Fruit fly (Drosophila melanogaster) whole organism, embryonic: ENCODE results near the gene CG34258.
A peak's percentile ranks its signal among the peaks of the same experiment; 100 is the strongest.

Experiments
- CG10274 ChIP-seq: fragments of 200-800 bp; sonication (Bioruptor generic); optimal IDR thresholded peaks from 3 replicates; lab custom pipeline; 2017; ENCODE audit warnings: missing biosample characterization, mild to moderate bottlenecking, missing genetic modification characterization
- CG11456 ChIP-seq: fragments of 200-800 bp; sonication (Bioruptor generic); IDR thresholded peaks from 3 replicates; pipeline ENCODE4 v1.3.6; 2022; ENCODE audit warnings: missing biosample characterization, missing genetic modification characterization
- CG11560 ChIP-seq: fragments of 200-800 bp; sonication (Bioruptor generic); IDR thresholded peaks from 3 replicates; pipeline ENCODE4 v1.3.6; 2022; ENCODE audit warnings: missing biosample characterization, missing genetic modification characterization
- CG11696 ChIP-seq: fragments of 200-800 bp; sonication (Bioruptor generic); IDR thresholded peaks from 2 replicates; pipeline ENCODE4 v1.3.6; 2022; ENCODE audit warnings: missing biosample characterization, missing genetic modification characterization
- CG1233 ChIP-seq: fragments of 200-800 bp; sonication (Bioruptor generic); optimal IDR thresholded peaks from 4 replicates; lab custom pipeline; 2018; ENCODE audit warnings: missing biosample characterization, mild to moderate bottlenecking, missing genetic modification characterization
- CG17359 ChIP-seq: fragments of 200-800 bp; sonication (Bioruptor generic); optimal IDR thresholded peaks from 3 replicates; lab custom pipeline; 2018; ENCODE audit warnings: missing biosample characterization, mild to moderate bottlenecking, missing genetic modification characterization, moderate library complexity
- CG30020 ChIP-seq: fragments of 200-800 bp; optimal IDR thresholded peaks from 2 replicates; lab custom pipeline; 2019; ENCODE audit warnings: missing biosample characterization, mild to moderate bottlenecking, missing genetic modification characterization, moderate library complexity
- CG32772 ChIP-seq: fragments of 200-800 bp; sonication (Bioruptor generic); IDR thresholded peaks from 2 replicates; pipeline ENCODE4 v1.3.6; 2022; ENCODE audit warnings: missing biosample characterization, missing genetic modification characterization
- CG4282 ChIP-seq: fragments of 200-800 bp; sonication (Bioruptor generic); optimal IDR thresholded peaks from 2 replicates; lab custom pipeline; 2016; ENCODE audit warnings: missing biosample characterization, missing genetic modification characterization
- CG6654 ChIP-seq: fragments of 200-800 bp; sonication (Bioruptor generic); optimal IDR thresholded peaks from 2 replicates; lab custom pipeline; 2017; ENCODE audit warnings: missing biosample characterization, mild to moderate bottlenecking, missing genetic modification characterization
- CG6683 ChIP-seq: fragments of 200-800 bp; sonication (Bioruptor generic); optimal IDR thresholded peaks from 2 replicates; lab custom pipeline; 2017; ENCODE audit warnings: missing biosample characterization, mild to moderate bottlenecking, missing genetic modification characterization, missing genetic modification reagents
- CG7745 ChIP-seq: fragments of 200-800 bp; sonication (Bioruptor generic); optimal IDR thresholded peaks from 2 replicates; lab custom pipeline; 2018; ENCODE audit warnings: missing biosample characterization, mild to moderate bottlenecking, missing genetic modification characterization, moderate library complexity
- CG7987 ChIP-seq: fragments of 200-800 bp; sonication (Bioruptor generic); optimal IDR thresholded peaks from 2 replicates; lab custom pipeline; 2018; ENCODE audit warnings: missing biosample characterization, mild to moderate bottlenecking, missing genetic modification characterization, moderate library complexity
- CG9727 ChIP-seq: fragments of 200-800 bp; sonication (Bioruptor generic); optimal IDR thresholded peaks from 3 replicates; lab custom pipeline; 2017; ENCODE audit warnings: missing biosample characterization, mild to moderate bottlenecking, missing genetic modification characterization
- CoRest ChIP-seq: fragments of 200-800 bp; sonication (Bioruptor generic); optimal IDR thresholded peaks from 3 replicates; lab custom pipeline; 2018; ENCODE audit warnings: missing biosample characterization, mild to moderate bottlenecking, missing genetic modification characterization, moderate library complexity
- Dad ChIP-seq: fragments of 200-800 bp; sonication (Bioruptor generic); optimal IDR thresholded peaks from 3 replicates; lab custom pipeline; 2016; ENCODE audit warnings: missing biosample characterization, missing genetic modification characterization
- Dbx ChIP-seq: fragments of 200-800 bp; sonication (Bioruptor generic); IDR thresholded peaks from 3 replicates; pipeline ENCODE4 v1.3.6; 2022; ENCODE audit warnings: missing biosample characterization, missing genetic modification characterization
- Dip3 ChIP-seq: fragments of 200-800 bp; sonication (Bioruptor generic); optimal IDR thresholded peaks from 3 replicates; lab custom pipeline; 2016; ENCODE audit warnings: missing biosample characterization, missing genetic modification characterization
- Dp ChIP-seq: fragments of 200-800 bp; sonication (Bioruptor generic); optimal IDR thresholded peaks from 2 replicates; lab custom pipeline; 2018; ENCODE audit warnings: missing biosample characterization, mild to moderate bottlenecking, missing genetic modification characterization, moderate library complexity
- Ets65A ChIP-seq: fragments of 200-800 bp; sonication (Bioruptor generic); peaks from one replicate; lab custom pipeline; 2016; ENCODE audit warnings: missing biosample characterization, missing genetic modification characterization
- Fer2 ChIP-seq: fragments of 200-800 bp; sonication (Bioruptor generic); optimal IDR thresholded peaks from 2 replicates; lab custom pipeline; 2018; ENCODE audit warnings: missing biosample characterization, mild to moderate bottlenecking, missing genetic modification characterization, moderate library complexity
- HLH54F ChIP-seq: fragments of 200-800 bp; sonication (Bioruptor generic); optimal IDR thresholded peaks from 3 replicates; lab custom pipeline; 2016; ENCODE audit warnings: missing biosample characterization, missing genetic modification characterization
- Hand ChIP-seq: fragments of 200-800 bp; sonication (Bioruptor generic); optimal IDR thresholded peaks from 2 replicates; lab custom pipeline; 2017; ENCODE audit warnings: mild to moderate bottlenecking, missing biosample characterization, missing genetic modification reagents, missing genetic modification characterization
- MTF-1 ChIP-seq: fragments of 200-800 bp; sonication (Bioruptor generic); optimal IDR thresholded peaks from 2 replicates; lab custom pipeline; 2018; ENCODE audit warnings: missing biosample characterization, mild to moderate bottlenecking, missing genetic modification characterization, borderline replicate concordance
- NFAT ChIP-seq: fragments of 200-800 bp; sonication (Bioruptor generic); IDR thresholded peaks from 2 replicates; pipeline ENCODE4 v1.3.6; 2022; ENCODE audit warnings: missing biosample characterization, missing genetic modification characterization
- Rfx ChIP-seq: fragments of 200-800 bp; sonication (Bioruptor generic); IDR thresholded peaks from 2 replicates; pipeline ENCODE4 v1.3.6; 2022; ENCODE audit warnings: missing biosample characterization, missing genetic modification characterization
- Sry-δ ChIP-seq: fragments of 200-800 bp; sonication (Bioruptor generic); optimal IDR thresholded peaks from 2 replicates; lab custom pipeline; 2016; ENCODE audit warnings: missing biosample characterization, missing genetic modification characterization
- ac ChIP-seq: fragments of 200-800 bp; sonication (Bioruptor generic); optimal IDR thresholded peaks from 3 replicates; lab custom pipeline; 2017; ENCODE audit warnings: missing biosample characterization, mild to moderate bottlenecking, missing genetic modification characterization
- al ChIP-seq: fragments of 200-800 bp; sonication (Bioruptor generic); IDR thresholded peaks from 2 replicates; pipeline ENCODE4 v1.3.6; 2022; ENCODE audit warnings: missing biosample characterization, missing genetic modification characterization
- bab2 ChIP-seq: fragments of 200-800 bp; sonication (Bioruptor generic); optimal IDR thresholded peaks from 2 replicates; lab custom pipeline; 2016; ENCODE audit warnings: missing biosample characterization, missing genetic modification characterization
- bbx ChIP-seq: fragments of 200-800 bp; sonication (Bioruptor generic); IDR thresholded peaks from 2 replicates; pipeline ENCODE4 v1.3.6; 2022; ENCODE audit warnings: missing biosample characterization, missing genetic modification characterization; ENCODE audit not compliant: partially characterized antibody
- br ChIP-seq: fragments of >200 bp; optimal IDR thresholded peaks from 2 replicates; lab custom pipeline; 2017
- cas ChIP-seq: fragments of 200-800 bp; sonication (Bioruptor generic); IDR thresholded peaks from 2 replicates; pipeline ENCODE4 v1.3.6; 2022; ENCODE audit warnings: missing biosample characterization, missing genetic modification characterization
- cg ChIP-seq: fragments of 200-800 bp; sonication (Bioruptor generic); optimal IDR thresholded peaks from 3 replicates; lab custom pipeline; 2019; ENCODE audit warnings: missing biosample characterization, mild to moderate bottlenecking, missing genetic modification characterization, moderate library complexity
- dati ChIP-seq: fragments of 200-800 bp; sonication (Bioruptor generic); IDR thresholded peaks from 2 replicates; pipeline ENCODE4 v1.3.6; 2022; ENCODE audit warnings: missing biosample characterization, missing genetic modification characterization
- fd102C ChIP-seq: fragments of 200-800 bp; sonication (Bioruptor generic); optimal IDR thresholded peaks from 2 replicates; lab custom pipeline; 2018; ENCODE audit warnings: missing biosample characterization, mild to moderate bottlenecking, missing genetic modification characterization, moderate library complexity
- fd3F ChIP-seq: fragments of 200-800 bp; sonication (Bioruptor generic); optimal IDR thresholded peaks from 2 replicates; lab custom pipeline; 2018; ENCODE audit warnings: missing biosample characterization, mild to moderate bottlenecking, missing genetic modification characterization, moderate library complexity
- gem ChIP-seq: fragments of 200-800 bp; sonication (Bioruptor generic); optimal IDR thresholded peaks from 2 replicates; lab custom pipeline; 2019; ENCODE audit warnings: missing biosample characterization, mild to moderate bottlenecking, missing genetic modification characterization, moderate library complexity
- kni ChIP-seq: fragments of 200-800 bp; sonication (Bioruptor generic); optimal IDR thresholded peaks from 3 replicates; lab custom pipeline; 2017; ENCODE audit warnings: mild to moderate bottlenecking, missing biosample characterization, missing genetic modification reagents, missing genetic modification characterization
- knrl ChIP-seq: fragments of 200-800 bp; sonication (Bioruptor generic); IDR thresholded peaks from 3 replicates; pipeline ENCODE4 v1.3.6; 2022; ENCODE audit warnings: missing biosample characterization, missing genetic modification characterization; ENCODE audit not compliant: partially characterized antibody
- pfk ChIP-seq: fragments of 200-800 bp; sonication (Bioruptor generic); optimal IDR thresholded peaks from 2 replicates; lab custom pipeline; 2018; ENCODE audit warnings: missing biosample characterization, mild to moderate bottlenecking, missing genetic modification characterization, moderate library complexity
- repo ChIP-seq: fragments of 200-800 bp; sonication (Bioruptor generic); optimal IDR thresholded peaks from 2 replicates; lab custom pipeline; 2016; ENCODE audit warnings: missing biosample characterization, missing genetic modification characterization
- salm ChIP-seq: fragments of 200-800 bp; sonication (Bioruptor generic); optimal IDR thresholded peaks from 2 replicates; lab custom pipeline; 2018; ENCODE audit warnings: missing biosample characterization, mild to moderate bottlenecking, missing genetic modification characterization
- sens ChIP-seq: fragments of 200-800 bp; sonication (Bioruptor generic); peaks from one replicate; lab custom pipeline; 2016; ENCODE audit warnings: missing biosample characterization, missing genetic modification characterization
- shn ChIP-seq: fragments of 200-800 bp; sonication (Bioruptor generic); optimal IDR thresholded peaks from 3 replicates; lab custom pipeline; 2016; ENCODE audit warnings: missing biosample characterization, missing genetic modification characterization
- slou ChIP-seq: fragments of 200-800 bp; sonication (Bioruptor generic); optimal IDR thresholded peaks from 3 replicates; lab custom pipeline; 2016; ENCODE audit warnings: missing biosample characterization, missing genetic modification characterization
- so ChIP-seq: fragments of 200-800 bp; sonication (Bioruptor generic); IDR thresholded peaks from 3 replicates; pipeline ENCODE4 v1.3.6; 2022; ENCODE audit warnings: missing biosample characterization, missing genetic modification characterization
- yki ChIP-seq: fragments of >200 bp; optimal IDR thresholded peaks from 3 replicates; lab custom pipeline; 2018
- z ChIP-seq: fragments of 200-800 bp; sonication (Bioruptor generic); IDR thresholded peaks from 3 replicates; pipeline ENCODE4 v1.3.6; 2022; ENCODE audit warnings: missing biosample characterization, missing genetic modification characterization

Gene CG34258

DNA sequence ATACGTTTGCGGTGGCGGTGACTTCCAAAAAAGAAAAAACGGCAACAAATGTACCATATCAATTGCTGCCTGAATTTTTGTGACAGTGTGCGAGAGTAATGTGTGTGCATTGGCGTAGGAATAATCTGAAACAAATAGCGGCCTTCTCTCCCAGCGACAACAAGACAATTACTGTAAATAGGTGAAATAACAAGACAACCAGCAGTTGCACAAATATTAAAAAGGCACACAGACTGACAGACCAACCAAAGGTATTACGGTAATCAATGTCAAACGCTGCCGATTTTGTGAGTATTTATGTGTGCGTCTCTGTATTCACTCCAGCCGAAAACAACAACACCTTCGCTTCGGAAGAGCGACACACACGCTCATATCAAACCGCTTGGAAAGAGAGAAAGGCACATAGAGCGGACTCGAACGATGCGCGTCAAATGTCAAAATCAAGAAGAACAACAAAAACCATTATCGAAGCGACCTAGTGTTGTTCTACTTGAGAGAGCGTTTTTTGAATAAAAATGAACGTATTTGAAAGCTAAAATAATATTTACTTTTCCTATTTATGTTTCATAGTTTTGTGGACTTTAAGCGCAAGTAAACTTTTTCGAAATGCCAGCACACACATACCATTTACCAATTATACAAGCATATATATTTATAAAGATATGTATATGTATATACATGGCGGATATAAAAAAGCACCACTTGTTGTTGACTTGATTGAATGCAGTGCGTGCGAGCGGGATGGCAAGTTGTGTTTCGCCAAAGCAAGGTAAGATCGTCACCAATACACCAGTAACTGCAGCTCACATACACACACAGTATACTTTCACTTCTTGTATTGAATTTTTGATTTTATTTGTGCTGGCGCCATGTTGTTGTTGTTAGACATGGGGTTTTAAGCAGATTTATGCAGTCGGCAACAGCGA, 44.7 kb downstream of the CG34258 start (continued):
- TF ChIP-seq Dbx (peak; percentile 45; the same call in 1 of the 3 replicates), bab2 (GFP tag; lab: Kevin White, UChicago) (peak; percentile 78), ac (GFP tag; lab: Kevin White, UChicago) (peak; percentile 64), yki (lab: Kevin White, UChicago) (no peak), CG11696 (GFP tag; lab: Robert Waterston, UW) (peak; percentile 48), CG17359 (peak; percentile 63), Rfx (GFP tag; lab: Robert Waterston, UW) (peak; percentile 57; the same call in 1 of the 2 replicates), Hand (no peak), NFAT (GFP tag; lab: Robert Waterston, UW) (peak; percentile 62; the same call in 1 of the 2 replicates), Fer2 (tag; lab: Kevin White, UChicago) (peak; percentile 31), CG6683 (peak; percentile 65), pfk (GFP tag; lab: Kevin White, UChicago) (peak; percentile 57), fd3F (GFP tag; lab: Kevin White, UChicago) (peak; percentile 64), CG10274 (GFP tag; lab: Kevin White, UChicago) (peak; percentile 18), CG11560 (tag; lab: Robert Waterston, UW) (no peak), CG32772 (GFP tag; lab: Robert Waterston, UW) (no peak), kni (peak; percentile 92), Sry-δ (GFP tag; lab: Kevin White, UChicago) (peak; percentile 23), CG7987 (GFP tag; lab: Kevin White, UChicago) (peak; percentile 90), CoRest (tag; lab: Kevin White, UChicago) (peak; percentile 40), salm (tag; lab: Kevin White, UChicago) (peak; percentile 43), CG30020 (tag; lab: Kevin White, UChicago) (no peak), al (GFP tag; lab: Robert Waterston, UW) (no peak), z (peak; percentile 52; the same call in 1 of the 3 replicates), br (lab: Kevin White, UChicago) (no peak), HLH54F (GFP tag; lab: Kevin White, UChicago) (peak; percentile 0), bbx (GFP tag; lab: Robert Waterston, UW) (no peak), dati (GFP tag; lab: Robert Waterston, UW) (no peak), Dp (GFP tag; lab: Kevin White, UChicago) (no peak), CG1233 (GFP tag; lab: Kevin White, UChicago) (peak; percentile 68), slou (peak; percentile 40), fd102C (no peak), knrl (no peak), CG7745 (peak; percentile 26), Ets65A (no peak), CG9727 (GFP tag; lab: Kevin White, UChicago) (peak; percentile 66), CG4282 (GFP tag; lab: Kevin White, UChicago) (peak; percentile 7), gem (tag; lab: Kevin White, UChicago) (peak; percentile 59), CG6654 (no peak), repo (GFP tag; lab: Kevin White, UChicago) (peak; percentile 62), Dip3 (GFP tag; lab: Kevin White, UChicago) (no peak), Dad (GFP tag; lab: Kevin White, UChicago) (peak; percentile 22), cas (GFP tag; lab: Robert Waterston, UW) (no peak), sens (peak; percentile 95), cg (GFP tag; lab: Kevin White, UChicago) (peak; percentile 89), CG11456 (GFP tag; lab: Robert Waterston, UW) (peak; percentile 62; the same call in 1 of the 3 replicates), so (GFP tag; lab: Robert Waterston, UW) (peak; percentile 64; the same call in 2 of the 3 replicates), MTF-1 (peak; percentile 84), shn (GFP tag; lab: Kevin White, UChicago) (peak; percentile 51)
